Worm (Caenorhabditis elegans): ENCODE data around the gene Y62H9A.7.

The Y62H9A.7 gene

DNA sequence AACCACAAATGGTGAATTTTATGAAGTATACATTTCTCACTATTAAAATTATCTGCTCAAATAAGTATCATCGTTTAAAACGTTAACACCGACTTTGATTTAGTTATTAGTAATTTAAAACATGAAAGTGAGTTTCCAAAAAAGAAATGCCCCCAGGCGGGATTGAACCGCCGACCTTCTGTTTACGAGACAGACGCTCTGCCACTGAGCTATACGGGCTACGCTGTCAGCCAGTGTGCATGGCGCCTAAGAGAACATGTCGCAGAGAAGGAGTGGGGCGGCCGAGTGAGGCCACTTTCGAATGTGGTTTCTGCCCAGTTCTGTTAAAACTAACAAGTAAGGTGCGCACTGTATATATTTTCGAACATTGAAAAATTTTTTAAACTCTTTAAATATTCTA, 49.5 kb upstream of the Y62H9A.7 start (continued):
- TF ChIP-seq ceh-32 (tag; optimal IDR thresholded peaks at IDR 0.05; ENCODE audit: poor library complexity) (no peak), T20F7.1 (GFP tag; optimal IDR thresholded peaks at IDR 0.05) (no peak), nhr-42 (GFP tag; IDR thresholded peaks at IDR 0.05) (peak; percentile 86), pha-4 (GFP tag; IDR thresholded peaks at IDR 0.05) (peak; percentile 87), pha-4 (tag; optimal IDR thresholded peaks at IDR 0.05) (no peak), nhr-10 (tag; optimal IDR thresholded peaks at IDR 0.05) (no peak), nhr-111 (GFP tag; optimal IDR thresholded peaks at IDR 0.05) (no peak), ztf-11 (tag; optimal IDR thresholded peaks at IDR 0.05) (no peak), F10B5.3 (tag; optimal IDR thresholded peaks at IDR 0.05) (peak; percentile 61), Y48G9A.11 (GFP tag; IDR thresholded peaks at IDR 0.05) (peak; percentile 63; the same call in 1 of the 2 replicates), lin-39 (tag; optimal IDR thresholded peaks at IDR 0.05) (no peak), sdz-12 (GFP tag; optimal IDR thresholded peaks at IDR 0.05) (peak; percentile 42), tag-97 (GFP tag; IDR thresholded peaks at IDR 0.05) (no peak), snpc-4 (tag; optimal IDR thresholded peaks at IDR 0.05) (no peak), ces-1 (GFP tag; optimal IDR thresholded peaks at IDR 0.05) (no peak), Y75B8A.6 (GFP tag; IDR thresholded peaks at IDR 0.05) (0 out of 2 replicates have a peak, but pooled peaks have one; percentile 12), dve-1 (tag; optimal IDR thresholded peaks at IDR 0.05; ENCODE audit: insufficient read depth) (peak; percentile 43), daf-16 (GFP tag; optimal IDR thresholded peaks at IDR 0.05) (peak; percentile 55 to 85), daf-16 (tag; optimal IDR thresholded peaks at IDR 0.05) (peak; percentile 78), F37D6.2 (tag; optimal IDR thresholded peaks at IDR 0.05) (peak; percentile 82), nhr-76 (tag; optimal IDR thresholded peaks at IDR 0.05) (no peak), Y5F2A.4 (GFP tag; optimal IDR thresholded peaks at IDR 0.05) (peak; percentile 69), lim-7 (GFP tag; IDR thresholded peaks at IDR 0.05) (peak; percentile 85), nhr-77 (tag; optimal IDR thresholded peaks at IDR 0.05) (peak; percentile 58), F49E8.2 (tag; optimal IDR thresholded peaks at IDR 0.05; ENCODE audit: borderline replicate concordance) (peak; percentile 59), mdt-29 (GFP tag; IDR thresholded peaks at IDR 0.05) (no peak; the same call in 1 of the 2 replicates), nhr-11 (tag; optimal IDR thresholded peaks at IDR 0.05) (no peak), nhr-102 (tag; optimal IDR thresholded peaks at IDR 0.05) (peak; percentile 73), saeg-2 (GFP tag; IDR thresholded peaks at IDR 0.05) (no peak), mdl-1 (tag; optimal IDR thresholded peaks at IDR 0.05) (no peak), ceh-20 (GFP tag; IDR thresholded peaks at IDR 0.05) (peak; percentile 73), ctbp-1 (GFP tag; IDR thresholded peaks at IDR 0.05) (peak; percentile 74), zfp-2 (tag; optimal IDR thresholded peaks at IDR 0.05) (peak; percentile 40), jun-1 (tag; optimal IDR thresholded peaks at IDR 0.05) (peak; percentile 7), daf-19 (GFP tag; conservative IDR thresholded peaks at IDR 0.05) (no peak), set-16 (GFP tag; IDR thresholded peaks at IDR 0.05) (peak; percentile 55), D1046.2 (GFP tag; IDR thresholded peaks at IDR 0.05) (peak; percentile 58; the same call in 1 of the 2 replicates), spr-3 (GFP tag; optimal IDR thresholded peaks at IDR 0.05) (peak; percentile 58), mxl-2 (GFP tag; conservative IDR thresholded peaks at IDR 0.05) (no peak), R02D3.7 (tag; optimal IDR thresholded peaks at IDR 0.05) (no peak), aly-2 (tag; optimal IDR thresholded peaks at IDR 0.05) (no peak), egl-27 (tag; optimal IDR thresholded peaks at IDR 0.05) (no peak), lin-1 (GFP tag; IDR thresholded peaks at IDR 0.05) (peak; percentile 59; the same call in 1 of the 2 replicates), vab-7 (GFP tag; IDR thresholded peaks at IDR 0.05) (peak; percentile 89), skn-1 (tag; optimal IDR thresholded peaks at IDR 0.05) (no peak), daf-12 (tag; optimal IDR thresholded peaks at IDR 0.05) (no peak), ceh-62 (tag; optimal IDR thresholded peaks at IDR 0.05) (no peak), zip-11 (GFP tag; IDR thresholded peaks at IDR 0.05) (no peak), spr-1 (tag; optimal IDR thresholded peaks at IDR 0.05) (peak; percentile 62), hlh-11 (tag; optimal IDR thresholded peaks at IDR 0.05) (peak; percentile 44), hif-1 (tag; optimal IDR thresholded peaks at IDR 0.05) (peak in 1 of 2 experiments; percentile 2), php-3 (GFP tag; IDR thresholded peaks at IDR 0.05) (peak; percentile 63; the same call in 1 of the 2 replicates)
